Fruit fly (Drosophila melanogaster) whole organism, embryonic: ENCODE measurements around the gene Cyp318a1.
A peak's percentile ranks its signal among the peaks of the same experiment; 100 is the strongest.

Experiments used
- ATbp ChIP-seq: fragments of 200-800 bp; sonication (Bioruptor generic); optimal IDR thresholded peaks from 2 replicates; lab custom pipeline; 2017; ENCODE audit warnings: missing biosample characterization, mild to moderate bottlenecking, missing genetic modification characterization, missing genetic modification reagents
- Aef1 ChIP-seq: fragments of 200-800 bp; sonication (Bioruptor generic); IDR thresholded peaks from 3 replicates; pipeline ENCODE4 v1.3.6; 2022; ENCODE audit warnings: missing biosample characterization, missing genetic modification characterization
- CG11696 ChIP-seq: fragments of 200-800 bp; sonication (Bioruptor generic); IDR thresholded peaks from 2 replicates; pipeline ENCODE4 v1.3.6; 2022; ENCODE audit warnings: missing biosample characterization, missing genetic modification characterization
- CG12391 ChIP-seq: fragments of 200-800 bp; sonication (Bioruptor generic); optimal IDR thresholded peaks from 3 replicates; lab custom pipeline; 2018; ENCODE audit warnings: missing biosample characterization, mild to moderate bottlenecking, missing genetic modification characterization, moderate library complexity
- CG15601 ChIP-seq: fragments of 200-800 bp; sonication (Bioruptor generic); optimal IDR thresholded peaks from 3 replicates; lab custom pipeline; 2019; ENCODE audit warnings: missing biosample characterization, mild to moderate bottlenecking, missing genetic modification characterization, moderate library complexity
- CG16779 ChIP-seq: fragments of 200-800 bp; sonication (Bioruptor generic); IDR thresholded peaks from 2 replicates; pipeline ENCODE4 v1.3.6; 2022; ENCODE audit warnings: missing biosample characterization, missing genetic modification characterization
- CG16813 ChIP-seq: fragments of 200-800 bp; sonication (Bioruptor generic); IDR thresholded peaks from 3 replicates; pipeline ENCODE4 v1.3.6; 2022; ENCODE audit warnings: missing biosample characterization, missing genetic modification characterization; ENCODE audit not compliant: partially characterized antibody
- CG17359 ChIP-seq: fragments of 200-800 bp; sonication (Bioruptor generic); optimal IDR thresholded peaks from 3 replicates; lab custom pipeline; 2018; ENCODE audit warnings: missing biosample characterization, mild to moderate bottlenecking, missing genetic modification characterization, moderate library complexity
- CG2129 ChIP-seq: fragments of 200-800 bp; sonication (Bioruptor generic); IDR thresholded peaks from 2 replicates; pipeline ENCODE4 v1.3.6; 2022; ENCODE audit warnings: missing biosample characterization, missing genetic modification characterization; ENCODE audit not compliant: partially characterized antibody
- CG2712 ChIP-seq: fragments of 200-800 bp; optimal IDR thresholded peaks from 3 replicates; lab custom pipeline; 2019; ENCODE audit warnings: missing biosample characterization, mild to moderate bottlenecking, missing genetic modification characterization, moderate library complexity
- CG2875 ChIP-seq: fragments of 200-800 bp; sonication (Bioruptor generic); optimal IDR thresholded peaks from 2 replicates; lab custom pipeline; 2017; ENCODE audit warnings: missing biosample characterization, mild to moderate bottlenecking, missing genetic modification characterization, missing genetic modification reagents
- CG30403 ChIP-seq: fragments of 200-800 bp; sonication (Bioruptor generic); optimal IDR thresholded peaks from 3 replicates; lab custom pipeline; 2016; ENCODE audit warnings: missing biosample characterization, missing genetic modification characterization
- CG31441 ChIP-seq: fragments of 200-800 bp; sonication (Bioruptor generic); IDR thresholded peaks from 2 replicates; pipeline ENCODE4 v1.3.6; 2022; ENCODE audit warnings: missing biosample characterization, missing genetic modification characterization
- CG32772 ChIP-seq: fragments of 200-800 bp; sonication (Bioruptor generic); IDR thresholded peaks from 2 replicates; pipeline ENCODE4 v1.3.6; 2022; ENCODE audit warnings: missing biosample characterization, missing genetic modification characterization
- CG4328 ChIP-seq: fragments of 200-800 bp; sonication (Bioruptor generic); optimal IDR thresholded peaks from 3 replicates; lab custom pipeline; 2017; ENCODE audit warnings: missing biosample characterization, missing genetic modification reagents, missing genetic modification characterization
- CG4707 ChIP-seq: fragments of 200-800 bp; sonication (Bioruptor generic); optimal IDR thresholded peaks from 2 replicates; lab custom pipeline; 2018; ENCODE audit warnings: missing biosample characterization, mild to moderate bottlenecking, missing genetic modification characterization, moderate library complexity
- CG4820 ChIP-seq: fragments of 200-800 bp; sonication (Bioruptor generic); optimal IDR thresholded peaks from 3 replicates; lab custom pipeline; 2016; ENCODE audit warnings: missing biosample characterization, missing genetic modification characterization
- CG5953 ChIP-seq: fragments of 200-800 bp; sonication (Bioruptor generic); IDR thresholded peaks from 2 replicates; pipeline ENCODE4 v1.3.6; 2022; ENCODE audit warnings: missing biosample characterization, missing genetic modification characterization
- CG6654 ChIP-seq: fragments of 200-800 bp; sonication (Bioruptor generic); optimal IDR thresholded peaks from 2 replicates; lab custom pipeline; 2017; ENCODE audit warnings: missing biosample characterization, mild to moderate bottlenecking, missing genetic modification characterization
- CG7372 ChIP-seq: fragments of 200-800 bp; sonication (Bioruptor generic); IDR thresholded peaks from 2 replicates; pipeline ENCODE4 v1.3.6; 2022; ENCODE audit warnings: missing biosample characterization, missing genetic modification characterization
- CG8924 ChIP-seq: fragments of 200-800 bp; optimal IDR thresholded peaks from 3 replicates; lab custom pipeline; 2019; ENCODE audit warnings: missing biosample characterization, mild to moderate bottlenecking, missing genetic modification characterization, moderate library complexity
- CHES-1-like ChIP-seq: fragments of 200-800 bp; sonication (Bioruptor generic); optimal IDR thresholded peaks from 2 replicates; lab custom pipeline; 2016; ENCODE audit warnings: missing biosample characterization, missing genetic modification characterization
- Camta ChIP-seq: fragments of 200-800 bp; sonication (Bioruptor generic); optimal IDR thresholded peaks from 2 replicates; lab custom pipeline; 2016; ENCODE audit warnings: missing biosample characterization, missing genetic modification characterization
- HLH4C ChIP-seq: fragments of 200-800 bp; sonication (Bioruptor generic); IDR thresholded peaks from 3 replicates; pipeline ENCODE4 v1.3.6; 2022; ENCODE audit warnings: missing biosample characterization, missing genetic modification characterization; ENCODE audit not compliant: partially characterized antibody
- HmgZ ChIP-seq: fragments of 200-800 bp; sonication (Bioruptor generic); optimal IDR thresholded peaks from 2 replicates; lab custom pipeline; 2018; ENCODE audit warnings: missing biosample characterization, mild to moderate bottlenecking, missing genetic modification characterization
- Hr3 ChIP-seq: fragments of 200-800 bp; sonication (Bioruptor generic); optimal IDR thresholded peaks from 3 replicates; lab custom pipeline; 2016; ENCODE audit warnings: missing biosample characterization, missing genetic modification characterization
- Hr39 ChIP-seq: fragments of >200 bp; optimal IDR thresholded peaks from 2 replicates; lab custom pipeline; 2017
- Lhr ChIP-seq: fragments of 200-800 bp; sonication (Bioruptor generic); optimal IDR thresholded peaks from 3 replicates; lab custom pipeline; 2017; ENCODE audit warnings: mild to moderate bottlenecking, missing biosample characterization, missing genetic modification reagents, missing genetic modification characterization
- NK7.1 ChIP-seq: fragments of 200-800 bp; sonication (Bioruptor generic); optimal IDR thresholded peaks from 3 replicates; lab custom pipeline; 2016; ENCODE audit warnings: missing biosample characterization, missing genetic modification characterization
- Tbp ChIP-seq: fragments of >200 bp; optimal IDR thresholded peaks from 2 replicates; lab custom pipeline; 2018; ENCODE audit warnings: missing biosample characterization, missing genetic modification characterization
- Xrp1 ChIP-seq: fragments of 200-800 bp; sonication (Bioruptor generic); IDR thresholded peaks from 2 replicates; pipeline ENCODE4 v1.3.6; 2022; ENCODE audit warnings: missing biosample characterization, missing genetic modification characterization
- ab ChIP-seq: fragments of 200-800 bp; sonication (Bioruptor generic); optimal IDR thresholded peaks from 2 replicates; lab custom pipeline; 2016; ENCODE audit warnings: missing biosample characterization, missing genetic modification characterization
- ara ChIP-seq: fragments of 200-800 bp; sonication (Bioruptor generic); IDR thresholded peaks from 2 replicates; pipeline ENCODE4 v1.3.6; 2022; ENCODE audit warnings: missing biosample characterization, missing genetic modification characterization
- bsh ChIP-seq, 2 experiments: fragments of 200-800 bp; sonication (Bioruptor generic); optimal IDR thresholded peaks; 2 replicates each; lab custom pipeline; 2017 to 2018; ENCODE audit warnings: mild to moderate bottlenecking in 2 of 2, missing biosample characterization in 2 of 2, missing genetic modification characterization in 2 of 2, moderate library complexity in 1 of 2
- btn ChIP-seq: fragments of 200-800 bp; sonication (Bioruptor generic); optimal IDR thresholded peaks from 2 replicates; lab custom pipeline; 2016; ENCODE audit warnings: missing biosample characterization, missing genetic modification characterization
- cas ChIP-seq: fragments of 200-800 bp; sonication (Bioruptor generic); IDR thresholded peaks from 2 replicates; pipeline ENCODE4 v1.3.6; 2022; ENCODE audit warnings: missing biosample characterization, missing genetic modification characterization
- ci ChIP-seq: fragments of 200-800 bp; sonication (Bioruptor generic); IDR thresholded peaks from 3 replicates; pipeline ENCODE4 v1.3.6; 2022; ENCODE audit warnings: missing biosample characterization, missing genetic modification characterization
- dm ChIP-seq: fragments of 200-800 bp; sonication (Bioruptor generic); optimal IDR thresholded peaks from 3 replicates; lab custom pipeline; 2016; ENCODE audit warnings: missing biosample characterization, missing genetic modification characterization
- emc ChIP-seq: fragments of 200-800 bp; sonication (Bioruptor generic); optimal IDR thresholded peaks from 2 replicates; lab custom pipeline; 2016; ENCODE audit warnings: missing biosample characterization, missing genetic modification characterization
- eyg ChIP-seq: fragments of 200-800 bp; sonication (Bioruptor generic); optimal IDR thresholded peaks from 3 replicates; lab custom pipeline; 2016; ENCODE audit warnings: missing biosample characterization, missing genetic modification characterization
- fru ChIP-seq: fragments of >200 bp; optimal IDR thresholded peaks from 2 replicates; lab custom pipeline; 2017
- gce ChIP-seq: fragments of 200-800 bp; sonication (Bioruptor generic); IDR thresholded peaks from 3 replicates; pipeline ENCODE4 v1.3.6; 2022; ENCODE audit warnings: missing biosample characterization, missing genetic modification characterization
- grau ChIP-seq: fragments of 200-800 bp; optimal IDR thresholded peaks from 3 replicates; lab custom pipeline; 2019; ENCODE audit warnings: missing biosample characterization, mild to moderate bottlenecking, missing genetic modification characterization, moderate library complexity
- ham ChIP-seq: fragments of 200-800 bp; sonication (Bioruptor generic); IDR thresholded peaks from 2 replicates; pipeline ENCODE4 v1.3.6; 2022; ENCODE audit warnings: missing biosample characterization, missing genetic modification characterization
- kah ChIP-seq: fragments of 200-800 bp; sonication (Bioruptor generic); optimal IDR thresholded peaks from 2 replicates; lab custom pipeline; 2018; ENCODE audit warnings: missing biosample characterization, mild to moderate bottlenecking, missing genetic modification characterization
- nom ChIP-seq: fragments of 200-800 bp; sonication (Bioruptor generic); optimal IDR thresholded peaks from 2 replicates; lab custom pipeline; 2017; ENCODE audit warnings: missing biosample characterization, missing genetic modification characterization, mild to moderate bottlenecking, moderate library complexity, missing genetic modification reagents
- pan ChIP-seq, 4 experiments: fragments of >200 bp in 3 of 4; fragments of 200-800 bp in 1 of 4; sonication (Bioruptor generic) in 1 of 4; optimal IDR thresholded peaks in 3 of 4; IDR thresholded peaks in 1 of 4; 2 replicates each; pipeline versions ENCODE4 v1.3.6 to Lab custom; 2017 to 2022; ENCODE audit warnings: missing biosample characterization in 2 of 4, missing genetic modification characterization in 2 of 4, mixed read lengths in 1 of 4
- row ChIP-seq: fragments of 200-800 bp; sonication (Bioruptor generic); IDR thresholded peaks from 3 replicates; pipeline ENCODE4 v1.3.6; 2022; ENCODE audit warnings: missing biosample characterization, missing genetic modification characterization
- sens ChIP-seq: fragments of 200-800 bp; sonication (Bioruptor generic); peaks from one replicate; lab custom pipeline; 2016; ENCODE audit warnings: missing biosample characterization, missing genetic modification characterization
- sens-2 ChIP-seq: fragments of 200-800 bp; sonication (Bioruptor generic); IDR thresholded peaks from 2 replicates; pipeline ENCODE4 v1.3.6; 2022; ENCODE audit warnings: missing biosample characterization, missing genetic modification characterization
- wor ChIP-seq: fragments of 200-800 bp; sonication (Bioruptor generic); IDR thresholded peaks from 2 replicates; pipeline ENCODE4 v1.3.6; 2022; ENCODE audit warnings: missing biosample characterization, missing genetic modification characterization

The Cyp318a1 gene

DNA sequence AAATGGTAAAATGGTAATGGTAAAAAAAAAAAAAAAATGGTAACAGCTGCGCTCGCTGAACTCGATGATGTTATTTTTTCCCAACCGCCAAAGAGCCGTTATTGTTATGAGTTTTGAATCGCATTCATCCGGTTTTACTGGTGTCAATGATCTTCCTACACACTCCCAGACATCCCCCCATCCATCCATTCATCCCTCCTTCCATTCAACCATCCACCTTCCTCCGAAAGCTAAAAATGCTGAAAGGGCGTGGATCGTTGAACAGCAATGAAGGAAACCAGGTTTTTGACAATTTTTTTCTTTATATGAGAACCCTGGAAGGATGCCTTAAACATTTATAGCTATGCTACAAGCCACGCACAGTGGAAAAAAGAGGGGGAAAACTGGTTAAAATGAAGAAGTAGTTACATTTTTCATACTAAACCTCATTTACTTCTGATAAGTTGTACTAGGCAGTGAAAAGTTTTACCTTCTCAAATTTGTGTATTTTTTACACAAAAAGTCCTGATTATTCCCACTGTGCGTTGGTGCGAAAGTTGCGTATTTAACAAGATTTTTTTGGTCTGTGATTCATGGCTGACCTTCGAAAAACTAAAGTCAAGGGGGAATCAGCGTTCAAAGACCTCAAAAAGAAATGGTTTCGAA lies 32.3 kb upstream of the Cyp318a1 start (continued):
- no peak for TF ChIP-seq CG2875 (GFP tag; lab: Kevin White, UChicago)
- no peak for TF ChIP-seq ara
- no peak for TF ChIP-seq emc (GFP tag; lab: Kevin White, UChicago)
- TF ChIP-seq CG31441 = 0 out of 2 replicates have a peak, but pooled peaks have one; percentile 12
- no peak for TF ChIP-seq Lhr (GFP tag; lab: Kevin White, UChicago)
- no peak for TF ChIP-seq cas (GFP tag; lab: Robert Waterston, UW)
- no peak for TF ChIP-seq CG8924 (tag; lab: Kevin White, UChicago)
- TF ChIP-seq CG32772 (GFP tag; lab: Robert Waterston, UW) = no peak
- TF ChIP-seq grau = no peak
- TF ChIP-seq CG4820 (GFP tag; lab: Kevin White, UChicago) = no peak
- no peak for TF ChIP-seq CG2129 (GFP tag; lab: Robert Waterston, UW)
- TF ChIP-seq CG16813 = no peak
- TF ChIP-seq pan (optimal IDR thresholded peaks at IDR 0.05; lab: Kevin White, UChicago) = no peak
- TF ChIP-seq pan (GFP tag; optimal IDR thresholded peaks at IDR 0.05 in 1 of 2, IDR thresholded peaks at IDR 0.05 in 1 of 2) = no peak
- no peak for TF ChIP-seq CG7372 (GFP tag; lab: Robert Waterston, UW)
- no peak for TF ChIP-seq dm (GFP tag; lab: Kevin White, UChicago)
- TF ChIP-seq sens-2 (GFP tag; lab: Robert Waterston, UW) = 0 out of 2 replicates have a peak, but pooled peaks have one; percentile 18
- no peak for TF ChIP-seq CHES-1-like (GFP tag; lab: Kevin White, UChicago)
- no peak for TF ChIP-seq eyg (GFP tag; lab: Kevin White, UChicago)
- TF ChIP-seq row (GFP tag; lab: Robert Waterston, UW) = 0 out of 3 replicates have a peak, but pooled peaks have one; percentile 23
- no peak for TF ChIP-seq ab (GFP tag; lab: Kevin White, UChicago)
- TF ChIP-seq Tbp (GFP tag; lab: Kevin White, UChicago) = no peak
- TF ChIP-seq CG2712 = peak; percentile 15
- TF ChIP-seq CG16779 (GFP tag; lab: Robert Waterston, UW) = no peak
- peak in 1 of 2 experiments; percentile 34 for TF ChIP-seq bsh (GFP tag; optimal IDR thresholded peaks at IDR 0.05; lab: Kevin White, UChicago)
- peak; percentile 10 for TF ChIP-seq CG30403
- TF ChIP-seq Aef1 (GFP tag; lab: Robert Waterston, UW) = no peak
- TF ChIP-seq Xrp1 (GFP tag; lab: Robert Waterston, UW) = peak; percentile 52
- TF ChIP-seq CG11696 (GFP tag; lab: Robert Waterston, UW) = no peak
- TF ChIP-seq ham (GFP tag; lab: Robert Waterston, UW) = no peak
- TF ChIP-seq CG17359 (tag; lab: Kevin White, UChicago) = peak; percentile 35
- no peak for TF ChIP-seq Hr39 (lab: Kevin White, UChicago)
- no peak for TF ChIP-seq CG4328 (GFP tag; lab: Kevin White, UChicago)
- TF ChIP-seq CG15601 (tag; lab: Kevin White, UChicago) = no peak
- no peak for TF ChIP-seq wor (GFP tag; lab: Robert Waterston, UW)
- 0 out of 3 replicates have a peak, but pooled peaks have one; percentile 46 for TF ChIP-seq ci
- TF ChIP-seq sens (GFP tag; lab: Kevin White, UChicago) = peak; percentile 81
- no peak for TF ChIP-seq fru (lab: Kevin White, UChicago)
- TF ChIP-seq btn (GFP tag; lab: Kevin White, UChicago) = no peak
- no peak for TF ChIP-seq HLH4C (GFP tag; lab: Robert Waterston, UW)
- no peak for TF ChIP-seq gce (GFP tag; lab: Robert Waterston, UW)
- TF ChIP-seq HmgZ (tag; lab: Kevin White, UChicago) = no peak
- TF ChIP-seq nom (GFP tag; lab: Kevin White, UChicago) = peak; percentile 25
- peak; percentile 3 for TF ChIP-seq CG12391 (tag; lab: Kevin White, UChicago)
- TF ChIP-seq Camta = no peak
- peak; percentile 40 for TF ChIP-seq CG4707
- peak; percentile 28 for TF ChIP-seq ATbp (GFP tag; lab: Kevin White, UChicago)
- TF ChIP-seq CG6654 (GFP tag; lab: Kevin White, UChicago) = no peak
- no peak for TF ChIP-seq NK7.1
- no peak for TF ChIP-seq kah (GFP tag; lab: Kevin White, UChicago)
- TF ChIP-seq Hr3 (GFP tag; lab: Kevin White, UChicago) = no peak
- TF ChIP-seq CG5953 (GFP tag; lab: Robert Waterston, UW) = no peak
